Worm (Caenorhabditis elegans) whole organism, midembryonic: ENCODE results near the gene flp-32.

Source experiments
- flt-1 ChIP-seq: fragments of 200-800 bp; sonication (Bioruptor generic); IDR thresholded peaks from 2 replicates; pipeline ENCODE4 v1.3.6; 2022; ENCODE audit warnings: missing genetic modification characterization, missing compliant biosample characterization
- klf-2 ChIP-seq: fragments of 200-800 bp; sonication (Bioruptor generic); conservative IDR thresholded peaks from 2 replicates; pipeline ENCODE4 v1.3.6; 2022; ENCODE audit warnings: missing genetic modification reagents, missing genetic modification characterization, missing compliant biosample characterization

DNA sequence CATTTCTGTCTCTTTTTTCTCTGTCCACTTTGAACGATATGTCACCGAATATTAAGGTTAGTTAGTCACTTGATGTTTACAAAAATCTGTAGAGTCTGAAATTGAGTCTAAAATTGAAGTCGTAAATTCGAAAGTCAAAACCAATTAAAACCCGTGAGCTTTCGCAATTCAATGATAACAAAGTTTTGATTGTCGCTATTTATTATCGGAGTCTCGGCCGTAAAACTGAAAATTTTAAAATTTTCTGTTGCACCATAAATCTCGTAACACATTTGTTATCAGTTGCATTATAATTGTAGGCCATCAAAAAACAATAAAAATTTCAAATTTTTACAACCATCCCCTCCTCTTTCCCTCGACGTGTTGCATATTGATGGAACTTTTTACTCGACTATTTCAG lies 25.0 kb upstream of the flp-32 start:
- TF ChIP-seq flt-1 (GFP tag; lab: Robert Waterston, UW) (no peak), klf-2 (GFP tag; lab: Robert Waterston, UW) (no peak)
